Worm (Caenorhabditis elegans) whole organism, L4 larva: ENCODE measurements around the gene D2024.1.

Experiments
- F26F4.8 ChIP-seq: fragments of 200-800 bp; sonication (Bioruptor generic); conservative IDR thresholded peaks from 2 replicates; pipeline ENCODE4 v1.3.6; 2022; ENCODE audit warnings: missing genetic modification characterization, missing compliant biosample characterization
- F44E2.7 ChIP-seq: fragments of 200-800 bp; sonication (Bioruptor generic); IDR thresholded peaks from 2 replicates; pipeline ENCODE4 v2.1.2; 2022; ENCODE audit warnings: missing genetic modification characterization, missing compliant biosample characterization
- F49E8.2 ChIP-seq: sonication (generic microtip); optimal IDR thresholded peaks from 2 replicates; lab custom pipeline; 2016; ENCODE audit warnings: missing compliant biosample characterization, mild to moderate bottlenecking, missing genetic modification characterization, borderline replicate concordance
- Y105C5A.15 ChIP-seq: fragments of 200-800 bp; sonication (Bioruptor generic); IDR thresholded peaks from 2 replicates; pipeline ENCODE4 v1.3.6; 2022; ENCODE audit warnings: missing genetic modification characterization, missing compliant biosample characterization
- Y5F2A.4 ChIP-seq: fragments of 200-800 bp; sonication (Bioruptor generic); optimal IDR thresholded peaks from 2 replicates; lab custom pipeline; 2018; ENCODE audit warnings: mild to moderate bottlenecking, missing genetic modification characterization, missing compliant biosample characterization
- aha-1 ChIP-seq: fragments of 150-350 bp; peaks from one replicate; lab custom pipeline; 2014; ENCODE audit warnings: missing biosample characterization, missing genetic modification characterization
- aly-2 ChIP-seq: sonication (generic microtip); optimal IDR thresholded peaks from 2 replicates; lab custom pipeline; 2018; ENCODE audit warnings: missing biosample characterization, missing genetic modification characterization
- ama-1 ChIP-seq: fragments of 150-350 bp; optimal IDR thresholded peaks from 2 replicates; lab custom pipeline; 2014; ENCODE audit warnings: inconsistent platforms, mixed read lengths
- ceh-20 ChIP-seq: fragments of 200-800 bp; sonication (Bioruptor generic); IDR thresholded peaks from 2 replicates; pipeline ENCODE4 v1.3.6; 2022; ENCODE audit warnings: missing genetic modification reagents, missing genetic modification characterization, missing compliant biosample characterization
- daf-12 ChIP-seq: fragments of 150-350 bp; optimal IDR thresholded peaks from 2 replicates; lab custom pipeline; 2014; ENCODE audit warnings: missing biosample characterization, missing genetic modification reagents, missing genetic modification characterization
- daf-16 ChIP-seq, 3 experiments: sonication (generic microtip); optimal IDR thresholded peaks; 2 replicates each; lab custom pipeline; 2016 to 2017; ENCODE audit warnings: missing genetic modification characterization in 3 of 3, missing genetic modification reagents in 3 of 3, mild to moderate bottlenecking in 2 of 3, missing compliant biosample characterization in 2 of 3, missing biosample characterization in 1 of 3, moderate library complexity in 1 of 3
- daf-19 ChIP-seq: fragments of 200-800 bp; sonication (Bioruptor generic); conservative IDR thresholded peaks from 2 replicates; pipeline ENCODE4 v1.3.6; 2022; ENCODE audit warnings: missing genetic modification characterization, missing compliant biosample characterization
- daf-8 ChIP-seq: fragments of 200-800 bp; sonication (Bioruptor generic); IDR thresholded peaks from 2 replicates; pipeline ENCODE4 v1.3.6; 2022; ENCODE audit warnings: missing genetic modification characterization, missing compliant biosample characterization
- dmd-8 ChIP-seq: fragments of 200-800 bp; sonication (Bioruptor generic); IDR thresholded peaks from 2 replicates; pipeline ENCODE4 v1.3.6; 2022; ENCODE audit warnings: missing genetic modification characterization, missing compliant biosample characterization
- dmd-9 ChIP-seq: fragments of 200-800 bp; sonication (Bioruptor generic); IDR thresholded peaks from 2 replicates; pipeline ENCODE4 v1.3.6; 2022; ENCODE audit warnings: missing genetic modification reagents, missing genetic modification characterization, missing compliant biosample characterization
- egl-27 ChIP-seq: sonication (generic microtip); optimal IDR thresholded peaks from 3 replicates; lab custom pipeline; 2017; ENCODE audit warnings: missing biosample characterization, missing genetic modification reagents, missing genetic modification characterization
- egl-43 ChIP-seq: fragments of 200-800 bp; sonication (Bioruptor generic); IDR thresholded peaks from 2 replicates; pipeline ENCODE4 v1.3.6; 2022; ENCODE audit warnings: missing genetic modification reagents, missing genetic modification characterization, missing compliant biosample characterization
- fos-1 ChIP-seq: fragments of 150-350 bp; optimal IDR thresholded peaks from 2 replicates; lab custom pipeline; 2014; ENCODE audit warnings: missing biosample characterization, missing genetic modification characterization
- hlh-11 ChIP-seq: fragments of 200-800 bp; sonication (Bioruptor generic); optimal IDR thresholded peaks from 2 replicates; lab custom pipeline; 2018; ENCODE audit warnings: mild to moderate bottlenecking, missing genetic modification characterization, missing compliant biosample characterization
- hlh-30 ChIP-seq: sonication (generic microtip); optimal IDR thresholded peaks from 2 replicates; lab custom pipeline; 2017; ENCODE audit warnings: antibody characterized with exemption, mild to moderate bottlenecking, missing genetic modification characterization, missing compliant biosample characterization; ENCODE audit not compliant: insufficient read depth
- jun-1 ChIP-seq: fragments of 150-350 bp; optimal IDR thresholded peaks from 2 replicates; lab custom pipeline; 2014; ENCODE audit warnings: missing biosample characterization, missing genetic modification reagents, missing genetic modification characterization
- lin-29 ChIP-seq: fragments of 200-800 bp; sonication (Bioruptor generic); IDR thresholded peaks from 2 replicates; pipeline ENCODE4 v1.3.6; 2022; ENCODE audit warnings: missing genetic modification reagents, missing genetic modification characterization, missing compliant biosample characterization
- lin-39 ChIP-seq: fragments of 150-350 bp; optimal IDR thresholded peaks from 2 replicates; lab custom pipeline; 2014; ENCODE audit warnings: missing biosample characterization, missing genetic modification reagents, missing genetic modification characterization
- lsy-2 ChIP-seq, 2 experiments: fragments of 150-350 bp in 1 of 2; sonication (generic microtip) in 1 of 2; optimal IDR thresholded peaks; 2 replicates each; lab custom pipeline; 2014 to 2017; ENCODE audit warnings: missing biosample characterization in 2 of 2, missing genetic modification characterization in 2 of 2
- mdl-1 ChIP-seq, 2 experiments: fragments of 150-350 bp in 1 of 2; sonication (generic microtip) in 1 of 2; optimal IDR thresholded peaks; 2 replicates each; lab custom pipeline; 2014 to 2017; ENCODE audit warnings: missing biosample characterization in 2 of 2, missing genetic modification characterization in 2 of 2
- mep-1 ChIP-seq: fragments of 150-350 bp; sonication (generic microtip); optimal IDR thresholded peaks from 3 replicates; lab custom pipeline; 2014; ENCODE audit warnings: missing biosample characterization, missing genetic modification characterization
- mes-2 ChIP-seq: sonication (generic microtip); optimal IDR thresholded peaks from 2 replicates; lab custom pipeline; 2016; ENCODE audit warnings: missing genotype, mild to moderate bottlenecking, missing genetic modification characterization, missing compliant biosample characterization; ENCODE audit not compliant: poor library complexity, severe bottlenecking
- mxl-2 ChIP-seq: fragments of 200-800 bp; sonication (Bioruptor generic); conservative IDR thresholded peaks from 2 replicates; pipeline ENCODE4 v1.3.6; 2022; ENCODE audit warnings: missing genetic modification reagents, missing genetic modification characterization, missing compliant biosample characterization
- nhr-11 ChIP-seq: fragments of 150-350 bp; optimal IDR thresholded peaks from 2 replicates; lab custom pipeline; 2014; ENCODE audit warnings: missing biosample characterization, missing genetic modification characterization
- nhr-25 ChIP-seq: sonication (generic microtip); optimal IDR thresholded peaks from 2 replicates; lab custom pipeline; 2017; ENCODE audit warnings: missing genetic modification characterization, mild to moderate bottlenecking, missing compliant biosample characterization, antibody characterized with exemption, moderate library complexity, borderline replicate concordance; ENCODE audit not compliant: insufficient read depth
- nhr-28 ChIP-seq: fragments of 150-350 bp; optimal IDR thresholded peaks from 2 replicates; lab custom pipeline; 2014; ENCODE audit warnings: missing biosample characterization, missing genetic modification characterization
- nhr-41 ChIP-seq: fragments of 200-800 bp; sonication (Bioruptor generic); IDR thresholded peaks from 2 replicates; pipeline ENCODE4 v1.3.6; 2022; ENCODE audit warnings: missing genetic modification reagents, missing genetic modification characterization, missing compliant biosample characterization
- nhr-77 ChIP-seq: fragments of 150-350 bp; optimal IDR thresholded peaks from 2 replicates; lab custom pipeline; 2014; ENCODE audit warnings: missing biosample characterization, missing genetic modification characterization
- php-3 ChIP-seq: fragments of 200-800 bp; sonication (Bioruptor generic); IDR thresholded peaks from 2 replicates; pipeline ENCODE4 v1.3.6; 2022; ENCODE audit warnings: missing genetic modification reagents, missing genetic modification characterization, missing compliant biosample characterization
- saeg-2 ChIP-seq: fragments of 200-800 bp; sonication (Bioruptor generic); IDR thresholded peaks from 2 replicates; pipeline ENCODE4 v1.3.6; 2022; ENCODE audit warnings: missing genetic modification reagents, missing genetic modification characterization, missing compliant biosample characterization
- set-16 ChIP-seq: fragments of 200-800 bp; sonication (Bioruptor generic); IDR thresholded peaks from 2 replicates; pipeline ENCODE4 v1.3.6; 2022; ENCODE audit warnings: missing genetic modification reagents, missing genetic modification characterization, missing compliant biosample characterization
- snpc-4 ChIP-seq: fragments of 150-350 bp; optimal IDR thresholded peaks from 2 replicates; lab custom pipeline; 2014; ENCODE audit warnings: missing biosample characterization, missing genetic modification characterization
- tag-97 ChIP-seq: fragments of 200-800 bp; sonication (Bioruptor generic); IDR thresholded peaks from 2 replicates; pipeline ENCODE4 v1.3.6; 2022; ENCODE audit warnings: missing genetic modification characterization, missing compliant biosample characterization
- vab-7 ChIP-seq: fragments of 200-800 bp; sonication (Bioruptor generic); IDR thresholded peaks from 2 replicates; pipeline ENCODE4 v1.3.6; 2022; ENCODE audit warnings: missing genetic modification reagents, missing genetic modification characterization, missing compliant biosample characterization
- zfp-3 ChIP-seq: fragments of 200-800 bp; sonication (Bioruptor generic); conservative IDR thresholded peaks from 2 replicates; pipeline ENCODE4 v1.3.6; 2022; ENCODE audit warnings: missing genetic modification reagents, missing genetic modification characterization, missing compliant biosample characterization
- zip-11 ChIP-seq: fragments of 200-800 bp; sonication (Bioruptor generic); IDR thresholded peaks from 2 replicates; pipeline ENCODE4 v1.3.6; 2022; ENCODE audit warnings: missing genetic modification characterization, missing compliant biosample characterization
- ztf-11 ChIP-seq: fragments of 150-350 bp; optimal IDR thresholded peaks from 2 replicates; lab custom pipeline; 2014; ENCODE audit warnings: missing biosample characterization, missing genetic modification characterization

Gene D2024.1

ce11 chrIV:7240564-7240963 is 6.8 kb upstream of the D2024.1 start (continued):
- no peak for TF ChIP-seq F26F4.8
- TF ChIP-seq aha-1 (tag; lab: Kevin White, UChicago), result peak; percentile 56
- no peak for TF ChIP-seq daf-16 (GFP tag; optimal IDR thresholded peaks at IDR 0.05; lab: Kevin White, UChicago)
- no peak for TF ChIP-seq daf-16 (tag; optimal IDR thresholded peaks at IDR 0.05; lab: Kevin White, UChicago)
- TF ChIP-seq snpc-4, result no peak

ce11 chrIV:7242220-7242789 is 5.0 kb upstream of the D2024.1 start, which contains the start of gene gstk-2:
Gene gstk-2 (minus strand): TSS chrIV:7242270.
- no peak for TF ChIP-seq lin-29
- no peak for TF ChIP-seq F49E8.2 (tag; lab: Kevin White, UChicago)
- TF ChIP-seq mep-1 (tag; lab: Kevin White, UChicago), result no peak
- no peak for TF ChIP-seq mes-2 (tag; lab: Kevin White, UChicago)
- no peak for TF ChIP-seq jun-1 (tag; lab: Kevin White, UChicago)
- no peak for TF ChIP-seq daf-8
- peak in 1 of 2 experiments; percentile 11 for TF ChIP-seq mdl-1 (tag; optimal IDR thresholded peaks at IDR 0.05; lab: Kevin White, UChicago)
- no peak for TF ChIP-seq zfp-3 (GFP tag; lab: Robert Waterston, UW)
- TF ChIP-seq ceh-20 (GFP tag; lab: Robert Waterston, UW), result no peak
- peak; percentile 40 for TF ChIP-seq hlh-30
- TF ChIP-seq php-3 (GFP tag; lab: Robert Waterston, UW), result no peak
- no peak for TF ChIP-seq nhr-11
- no peak for TF ChIP-seq set-16 (GFP tag; lab: Robert Waterston, UW)
- TF ChIP-seq nhr-41 (GFP tag; lab: Robert Waterston, UW), result no peak
- no peak for TF ChIP-seq nhr-25
- TF ChIP-seq daf-12 (tag; lab: Kevin White, UChicago), result no peak
- TF ChIP-seq dmd-9 (GFP tag; lab: Robert Waterston, UW), result no peak
- TF ChIP-seq dmd-8 (GFP tag; lab: Robert Waterston, UW), result no peak
- TF ChIP-seq F44E2.7, result no peak
- TF ChIP-seq zip-11 (GFP tag; lab: Robert Waterston, UW), result no peak
- TF ChIP-seq lin-39 (tag; lab: Kevin White, UChicago), result no peak
- TF ChIP-seq vab-7 (GFP tag; lab: Robert Waterston, UW), result no peak
- TF ChIP-seq lsy-2 (tag; optimal IDR thresholded peaks at IDR 0.05; lab: Kevin White, UChicago), result no peak
- no peak for TF ChIP-seq nhr-77 (tag; lab: Kevin White, UChicago)
- peak; percentile 4 for TF ChIP-seq nhr-28 (tag; lab: Kevin White, UChicago)
- TF ChIP-seq F26F4.8, result no peak
- no peak for TF ChIP-seq ztf-11
- TF ChIP-seq saeg-2, result no peak
- no peak for TF ChIP-seq daf-19 (GFP tag; lab: Robert Waterston, UW)
- TF ChIP-seq Y5F2A.4 (GFP tag; lab: Kevin White, UChicago), result no peak
- TF ChIP-seq daf-16 (GFP tag; optimal IDR thresholded peaks at IDR 0.05; lab: Kevin White, UChicago), result peak in 1 of 2 experiments; percentile 74
- TF ChIP-seq daf-16 (tag; optimal IDR thresholded peaks at IDR 0.05; lab: Kevin White, UChicago), result peak; percentile 26
- no peak for TF ChIP-seq egl-43 (GFP tag; lab: Robert Waterston, UW)
- no peak for TF ChIP-seq mxl-2 (GFP tag; lab: Robert Waterston, UW)
- TF ChIP-seq tag-97, result no peak
- TF ChIP-seq aha-1 (tag; lab: Kevin White, UChicago), result no peak
- no peak for TF ChIP-seq egl-27 (tag; lab: Kevin White, UChicago)
- TF ChIP-seq ama-1, result no peak
- no peak for TF ChIP-seq aly-2
- peak; percentile 10 for TF ChIP-seq hlh-11 (tag; lab: Kevin White, UChicago)
- TF ChIP-seq fos-1 (tag; lab: Kevin White, UChicago), result no peak
- no peak for TF ChIP-seq Y105C5A.15 (GFP tag; lab: Robert Waterston, UW)
